Worm (Caenorhabditis elegans) whole organism, L1 larva: Measurements from ENCODE around the gene pck-1.

Experiments used
- Y116A8C.19 ChIP-seq: sonication (generic microtip); optimal IDR thresholded peaks from 2 replicates; lab custom pipeline; 2016; ENCODE audit warnings: missing compliant biosample characterization, missing genetic modification characterization, borderline replicate concordance
- lin-15B ChIP-seq: fragments of 150-350 bp; sonication (generic microtip); optimal IDR thresholded peaks from 3 replicates; lab custom pipeline; 2014; ENCODE audit warnings: missing biosample characterization, missing genetic modification characterization
- lin-35 ChIP-seq, 2 experiments: fragments of 150-350 bp; optimal IDR thresholded peaks; 2 replicates each; lab custom pipeline; 2014; ENCODE audit warnings: missing biosample characterization in 2 of 2, missing genetic modification characterization in 2 of 2, missing genetic modification reagents in 2 of 2
- nhr-11 ChIP-seq: fragments of 150-350 bp; optimal IDR thresholded peaks from 2 replicates; lab custom pipeline; 2014; ENCODE audit warnings: missing biosample characterization, missing genetic modification characterization
- snpc-4 ChIP-seq: fragments of 150-350 bp; optimal IDR thresholded peaks from 2 replicates; lab custom pipeline; 2014; ENCODE audit warnings: missing biosample characterization, missing genetic modification characterization
- unc-86 ChIP-seq: sonication (generic microtip); optimal IDR thresholded peaks from 2 replicates; lab custom pipeline; 2016; ENCODE audit warnings: missing genetic modification characterization, missing compliant biosample characterization
- xbp-1 ChIP-seq: sonication (generic microtip); optimal IDR thresholded peaks from 2 replicates; lab custom pipeline; 2016; ENCODE audit warnings: missing genetic modification characterization, missing compliant biosample characterization
- zag-1 ChIP-seq: fragments of 150-350 bp; optimal IDR thresholded peaks from 2 replicates; lab custom pipeline; 2014; ENCODE audit warnings: missing biosample characterization, missing genetic modification characterization

DNA sequence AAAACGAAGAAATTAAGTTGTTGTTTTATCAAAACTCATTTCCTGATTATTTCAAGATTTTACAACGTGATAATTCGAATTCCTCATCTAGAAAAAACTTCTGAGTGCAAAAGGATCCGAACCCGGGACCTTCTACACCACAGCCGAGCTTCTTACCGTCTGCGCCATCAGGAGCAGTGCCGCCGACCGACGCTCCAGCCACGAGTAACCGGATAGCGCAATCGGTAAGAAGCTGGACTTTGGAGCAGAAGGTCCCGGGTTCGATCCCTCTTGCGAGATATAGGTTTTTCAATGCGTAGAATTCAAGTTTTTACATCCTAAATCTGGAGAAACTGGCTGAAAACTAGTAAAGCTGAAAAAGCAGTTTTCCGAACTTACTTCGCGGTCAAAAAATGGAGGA lies 12.4 kb downstream of the pck-1 start:
- no peak for TF ChIP-seq zag-1
- TF ChIP-seq snpc-4: no peak
- TF ChIP-seq lin-35 (GFP tag; optimal IDR thresholded peaks at IDR 0.05; lab: Kevin White, UChicago): no peak
- TF ChIP-seq lin-15B (tag; lab: Kevin White, UChicago): no peak
- no peak for TF ChIP-seq unc-86 (tag; lab: Kevin White, UChicago)
- no peak for TF ChIP-seq xbp-1 (tag; lab: Kevin White, UChicago)
- TF ChIP-seq Y116A8C.19: no peak
- no peak for TF ChIP-seq nhr-11 (tag; lab: Kevin White, UChicago)
